Worm (Caenorhabditis elegans) whole organism, L3 larva: ENCODE data around the gene daf-3.

ENCODE experiments used
- R02D3.7 ChIP-seq: fragments of 150-350 bp; optimal IDR thresholded peaks from 2 replicates; lab custom pipeline; 2014; ENCODE audit warnings: missing biosample characterization, missing genetic modification characterization
- ZK546.5 ChIP-seq: sonication (generic microtip); optimal IDR thresholded peaks from 2 replicates; lab custom pipeline; 2017; ENCODE audit warnings: missing biosample characterization, missing genetic modification characterization
- aly-2 ChIP-seq: fragments of 150-350 bp; optimal IDR thresholded peaks from 2 replicates; lab custom pipeline; 2014; ENCODE audit warnings: missing biosample characterization, missing genetic modification characterization
- ama-1 ChIP-seq: fragments of 150-350 bp; optimal IDR thresholded peaks from 2 replicates; lab custom pipeline; 2018
- ceh-16 ChIP-seq: sonication (generic microtip); optimal IDR thresholded peaks from 2 replicates; lab custom pipeline; 2017; ENCODE audit warnings: missing biosample characterization, missing genetic modification characterization
- ceh-28 ChIP-seq: fragments of 150-350 bp; optimal IDR thresholded peaks from 2 replicates; lab custom pipeline; 2014; ENCODE audit warnings: missing biosample characterization, missing genetic modification reagents, missing genetic modification characterization
- ceh-82 ChIP-seq: fragments of 150-350 bp; optimal IDR thresholded peaks from 2 replicates; lab custom pipeline; 2014; ENCODE audit warnings: missing biosample characterization, missing genetic modification characterization
- ceh-9 ChIP-seq: sonication (generic microtip); optimal IDR thresholded peaks from 2 replicates; lab custom pipeline; 2018; ENCODE audit warnings: missing biosample characterization, missing genetic modification characterization
- daf-12 ChIP-seq: fragments of 150-350 bp; optimal IDR thresholded peaks from 2 replicates; lab custom pipeline; 2014; ENCODE audit warnings: missing biosample characterization, missing genetic modification reagents, missing genetic modification characterization
- egl-27 ChIP-seq: sonication (generic microtip); optimal IDR thresholded peaks from 4 replicates; lab custom pipeline; 2017; ENCODE audit warnings: missing biosample characterization, missing genetic modification reagents, missing genetic modification characterization
- egl-5 ChIP-seq: fragments of 150-350 bp; optimal IDR thresholded peaks from 2 replicates; lab custom pipeline; 2017; ENCODE audit warnings: missing biosample characterization, missing genetic modification reagents, missing genetic modification characterization, inconsistent platforms
- elt-1 ChIP-seq: fragments of 150-350 bp; optimal IDR thresholded peaks from 2 replicates; lab custom pipeline; 2014; ENCODE audit warnings: missing biosample characterization, missing genetic modification characterization
- elt-2 ChIP-seq: sonication (generic microtip); optimal IDR thresholded peaks from 2 replicates; lab custom pipeline; 2016; ENCODE audit warnings: missing genetic modification reagents, mild to moderate bottlenecking, missing genetic modification characterization, missing compliant biosample characterization
- elt-3 ChIP-seq, 3 experiments: fragments of 150-350 bp in 1 of 3; sonication (generic microtip) in 2 of 3; optimal IDR thresholded peaks; 2 replicates in 2 of 3; 4 replicates in 1 of 3; lab custom pipeline; 2014 to 2017; ENCODE audit warnings: missing biosample characterization in 3 of 3, missing genetic modification characterization in 3 of 3
- eor-1 ChIP-seq, 2 experiments: fragments of 150-350 bp; optimal IDR thresholded peaks; 2 replicates each; lab custom pipeline; 2014 to 2018; ENCODE audit warnings: missing biosample characterization in 2 of 2, missing genetic modification characterization in 2 of 2
- fkh-10 ChIP-seq: sonication (generic microtip); optimal IDR thresholded peaks from 2 replicates; lab custom pipeline; 2017; ENCODE audit warnings: missing biosample characterization, missing genetic modification reagents, missing genetic modification characterization
- fkh-2 ChIP-seq: fragments of 150-350 bp; optimal IDR thresholded peaks from 2 replicates; lab custom pipeline; 2014; ENCODE audit warnings: missing biosample characterization, missing genetic modification reagents, missing genetic modification characterization
- fos-1 ChIP-seq: fragments of 150-350 bp; optimal IDR thresholded peaks from 2 replicates; lab custom pipeline; 2014; ENCODE audit warnings: missing biosample characterization, missing genetic modification characterization
- hmg-11 ChIP-seq: sonication (generic microtip); optimal IDR thresholded peaks from 2 replicates; lab custom pipeline; 2016; ENCODE audit warnings: missing genetic modification characterization, missing compliant biosample characterization
- jun-1 ChIP-seq: fragments of 150-350 bp; optimal IDR thresholded peaks from 2 replicates; lab custom pipeline; 2014; ENCODE audit warnings: missing biosample characterization, missing genetic modification reagents, missing genetic modification characterization
- lin-39 ChIP-seq: fragments of 150-350 bp; optimal IDR thresholded peaks from 2 replicates; lab custom pipeline; 2018; ENCODE audit warnings: missing biosample characterization, missing genetic modification reagents, missing genetic modification characterization
- lsy-12 ChIP-seq: sonication (generic microtip); optimal IDR thresholded peaks from 2 replicates; lab custom pipeline; 2016; ENCODE audit warnings: mild to moderate bottlenecking, missing genetic modification characterization, missing compliant biosample characterization
- mml-1 ChIP-seq: fragments of 150-350 bp; sonication (generic microtip); optimal IDR thresholded peaks from 3 replicates; lab custom pipeline; 2014; ENCODE audit warnings: missing biosample characterization, missing genetic modification characterization
- nfya-1 ChIP-seq: sonication (generic microtip); optimal IDR thresholded peaks from 2 replicates; lab custom pipeline; 2017; ENCODE audit warnings: missing genetic modification characterization, mild to moderate bottlenecking, missing compliant biosample characterization, antibody characterized with exemption, moderate library complexity; ENCODE audit not compliant: insufficient read depth
- nhr-11 ChIP-seq: fragments of 150-350 bp; optimal IDR thresholded peaks from 2 replicates; lab custom pipeline; 2014; ENCODE audit warnings: missing biosample characterization, missing genetic modification characterization
- nhr-23 ChIP-seq: fragments of 150-350 bp; optimal IDR thresholded peaks from 2 replicates; lab custom pipeline; 2014; ENCODE audit warnings: missing biosample characterization, missing genetic modification reagents, missing genetic modification characterization
- nhr-237 ChIP-seq: fragments of 150-350 bp; optimal IDR thresholded peaks from 2 replicates; lab custom pipeline; 2014; ENCODE audit warnings: missing biosample characterization, missing genetic modification characterization
- nhr-25 ChIP-seq: sonication (generic microtip); optimal IDR thresholded peaks from 2 replicates; lab custom pipeline; 2017; ENCODE audit warnings: missing biosample characterization, missing genetic modification characterization
- nhr-28 ChIP-seq: fragments of 150-350 bp; optimal IDR thresholded peaks from 2 replicates; lab custom pipeline; 2014; ENCODE audit warnings: missing biosample characterization, missing genetic modification characterization
- nhr-43 ChIP-seq: sonication (generic microtip); optimal IDR thresholded peaks from 2 replicates; lab custom pipeline; 2016; ENCODE audit warnings: mild to moderate bottlenecking, missing genetic modification characterization, missing compliant biosample characterization; ENCODE audit not compliant: poor library complexity, severe bottlenecking
- nhr-67 ChIP-seq: fragments of 150-350 bp; optimal IDR thresholded peaks from 2 replicates; lab custom pipeline; 2014; ENCODE audit warnings: missing biosample characterization, missing genetic modification characterization
- nhr-76 ChIP-seq: fragments of 150-350 bp; sonication (generic microtip); optimal IDR thresholded peaks from 5 replicates; lab custom pipeline; 2014; ENCODE audit warnings: missing biosample characterization, missing genetic modification characterization
- pha-4 ChIP-seq: fragments of 150-350 bp; optimal IDR thresholded peaks from 2 replicates; lab custom pipeline; 2014; ENCODE audit warnings: missing biosample characterization, missing genetic modification reagents, missing genetic modification characterization
- pqm-1 ChIP-seq: fragments of 150-350 bp; optimal IDR thresholded peaks from 2 replicates; lab custom pipeline; 2017; ENCODE audit warnings: missing biosample characterization, missing genetic modification characterization, inconsistent platforms
- sea-2 ChIP-seq: fragments of 150-350 bp; sonication (generic microtip); optimal IDR thresholded peaks from 4 replicates; lab custom pipeline; 2014; ENCODE audit warnings: missing biosample characterization, missing genetic modification reagents, missing genetic modification characterization
- skn-1 ChIP-seq: fragments of 150-350 bp; optimal IDR thresholded peaks from 2 replicates; lab custom pipeline; 2014; ENCODE audit warnings: missing biosample characterization, missing genetic modification characterization
- snpc-4 ChIP-seq: fragments of 150-350 bp; optimal IDR thresholded peaks from 2 replicates; lab custom pipeline; 2014; ENCODE audit warnings: missing biosample characterization, missing genetic modification characterization
- tbx-2 ChIP-seq: sonication (generic microtip); optimal IDR thresholded peaks from 2 replicates; lab custom pipeline; 2016; ENCODE audit warnings: mild to moderate bottlenecking, missing genetic modification characterization, missing compliant biosample characterization
- unc-39 ChIP-seq: sonication (generic microtip); optimal IDR thresholded peaks from 4 replicates; lab custom pipeline; 2017; ENCODE audit warnings: missing biosample characterization, missing genetic modification characterization
- unc-62 ChIP-seq: fragments of 150-350 bp; sonication (generic microtip); optimal IDR thresholded peaks from 4 replicates; lab custom pipeline; 2014; ENCODE audit warnings: missing biosample characterization, missing genetic modification reagents, missing genetic modification characterization
- zag-1 ChIP-seq: fragments of 150-350 bp; optimal IDR thresholded peaks from 2 replicates; lab custom pipeline; 2014; ENCODE audit warnings: missing biosample characterization, missing genetic modification characterization
- ztf-11 ChIP-seq: fragments of 150-350 bp; optimal IDR thresholded peaks from 2 replicates; lab custom pipeline; 2014; ENCODE audit warnings: missing biosample characterization, missing genetic modification characterization
- ztf-4 ChIP-seq: fragments of 150-350 bp; optimal IDR thresholded peaks from 2 replicates; lab custom pipeline; 2014; ENCODE audit warnings: missing biosample characterization, missing genetic modification characterization

daf-3 gene

ce11 chrX:772184-772583 lies 53.1 kb downstream of the daf-3 start, which contains the start of gene T04G9.4:
T04G9.4 (plus strand) TSS chrX:772476.
- no peak for TF ChIP-seq zag-1 (tag; lab: Kevin White, UChicago)
- no peak for TF ChIP-seq nfya-1 (tag; lab: Kevin White, UChicago)
- no peak for TF ChIP-seq mml-1 (tag; lab: Kevin White, UChicago)
- TF ChIP-seq elt-1 = peak; percentile 26
- no peak for TF ChIP-seq ceh-28
- no peak for TF ChIP-seq unc-62 (GFP tag; lab: Kevin White, UChicago)
- TF ChIP-seq ztf-11 (tag; lab: Kevin White, UChicago) = no peak
- TF ChIP-seq fos-1 (tag; lab: Kevin White, UChicago) = no peak
- no peak for TF ChIP-seq hmg-11 (tag; lab: Kevin White, UChicago)
- TF ChIP-seq ceh-16 (tag; lab: Kevin White, UChicago) = no peak
- TF ChIP-seq snpc-4 (tag; lab: Kevin White, UChicago) = no peak
- TF ChIP-seq nhr-23 (tag; lab: Kevin White, UChicago) = peak; percentile 24
- no peak for TF ChIP-seq skn-1 (tag; lab: Kevin White, UChicago)
- TF ChIP-seq egl-5 (tag; lab: Kevin White, UChicago) = no peak
- no peak for TF ChIP-seq pha-4
- no peak for TF ChIP-seq nhr-67 (tag; lab: Kevin White, UChicago)
- no peak for TF ChIP-seq ceh-9
- peak; percentile 75 for TF ChIP-seq nhr-25
- no peak for TF ChIP-seq nhr-237 (tag; lab: Kevin White, UChicago)
- no peak for TF ChIP-seq nhr-28 (tag; lab: Kevin White, UChicago)
- no peak for TF ChIP-seq ztf-4 (tag; lab: Kevin White, UChicago)
- TF ChIP-seq tbx-2 (tag; lab: Kevin White, UChicago) = no peak
- no peak for TF ChIP-seq egl-27 (tag; lab: Kevin White, UChicago)
- TF ChIP-seq pqm-1 = no peak
- TF ChIP-seq fkh-2 (tag; lab: Kevin White, UChicago) = no peak
- no peak for TF ChIP-seq nhr-76 (tag; lab: Kevin White, UChicago)

DNA sequence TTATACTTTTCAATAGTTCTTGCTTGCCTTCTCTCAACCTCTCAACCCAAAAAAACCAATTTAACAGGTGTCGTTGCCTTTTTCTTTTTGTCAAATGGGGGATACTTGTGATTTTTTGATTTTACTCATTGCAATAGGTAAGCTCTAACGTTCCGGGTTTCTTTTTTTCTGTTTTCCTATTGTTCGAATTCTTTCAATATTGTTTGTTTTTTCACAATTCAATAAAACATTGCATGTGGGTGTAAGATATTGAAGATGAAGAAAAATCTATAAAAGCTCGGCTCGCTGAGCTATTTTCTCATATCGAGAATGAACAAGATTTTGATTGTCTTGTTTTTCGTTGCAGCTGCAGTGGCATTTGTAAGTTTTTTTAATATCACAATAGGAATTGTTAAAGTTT lies 54.7 kb downstream of the daf-3 start, which contains the start of gene T04G9.7:
Gene T04G9.7, plus strand, starts transcription at position 301 of the 400 bp plus-strand sequence.
- no peak for TF ChIP-seq fos-1 (tag; lab: Kevin White, UChicago)
- no peak for TF ChIP-seq lsy-12 (tag; lab: Kevin White, UChicago)
- no peak for TF ChIP-seq ceh-16 (tag; lab: Kevin White, UChicago)
- no peak for TF ChIP-seq nhr-25
- no peak for TF ChIP-seq ama-1 (lab: Kevin White, UChicago)
- TF ChIP-seq fkh-2 (tag; lab: Kevin White, UChicago) = no peak
- TF ChIP-seq daf-12 (tag; lab: Kevin White, UChicago) = no peak
- no peak for TF ChIP-seq ztf-11 (tag; lab: Kevin White, UChicago)
- no peak for TF ChIP-seq pha-4
- no peak for TF ChIP-seq skn-1 (tag; lab: Kevin White, UChicago)
- TF ChIP-seq zag-1 (tag; lab: Kevin White, UChicago) = no peak
- no peak for TF ChIP-seq nhr-67 (tag; lab: Kevin White, UChicago)
- TF ChIP-seq ceh-28 = no peak
- no peak for TF ChIP-seq nhr-23 (tag; lab: Kevin White, UChicago)
- TF ChIP-seq nhr-43 (tag; lab: Kevin White, UChicago) = no peak
- TF ChIP-seq nhr-11 (tag; lab: Kevin White, UChicago) = no peak
- no peak for TF ChIP-seq nhr-76 (tag; lab: Kevin White, UChicago)
- TF ChIP-seq nfya-1 (tag; lab: Kevin White, UChicago) = no peak
- TF ChIP-seq, all 47 proteins: peak for 0

ce11 chrX:769550-769949 lies 55.7 kb downstream of the daf-3 start:
- TF ChIP-seq nfya-1 (tag; lab: Kevin White, UChicago) (no peak), daf-12 (tag; lab: Kevin White, UChicago) (no peak), fkh-2 (tag; lab: Kevin White, UChicago) (no peak), sea-2 (GFP tag; lab: Kevin White, UChicago) (no peak), fkh-10 (no peak), ceh-9 (no peak), nhr-23 (tag; lab: Kevin White, UChicago) (no peak), nhr-28 (tag; lab: Kevin White, UChicago) (no peak)
- TF ChIP-seq, all 47 proteins: peak for 0

- TF ChIP-seq fkh-2 (tag; lab: Kevin White, UChicago) (peak; percentile 16), nhr-25 (peak; percentile 98), ama-1 (lab: Kevin White, UChicago) (peak; percentile 20), elt-1 (peak; percentile 55), ceh-16 (tag; lab: Kevin White, UChicago) (no peak), eor-1 (tag; optimal IDR thresholded peaks at IDR 0.05; lab: Kevin White, UChicago) (no peak), ceh-82 (tag; lab: Kevin White, UChicago) (no peak), ceh-9 (no peak), aly-2 (tag; lab: Kevin White, UChicago) (no peak), fkh-10 (no peak), lin-39 (tag; lab: Kevin White, UChicago) (peak; percentile 99), fos-1 (tag; lab: Kevin White, UChicago) (peak; percentile 84), elt-2 (tag; lab: Kevin White, UChicago) (peak; percentile 90), unc-39 (tag; lab: Kevin White, UChicago) (no peak), nfya-1 (tag; lab: Kevin White, UChicago) (peak; percentile 98), jun-1 (tag; lab: Kevin White, UChicago) (peak; percentile 89), ZK546.5 (peak; percentile 53), elt-3 (tag; optimal IDR thresholded peaks at IDR 0.05; lab: Kevin White, UChicago) (peak in 2 of 3 experiments; percentile 66 to 74), pqm-1 (peak; percentile 64), R02D3.7 (tag; lab: Kevin White, UChicago) (peak; percentile 65)
Observed at ce11 chrX:768061-768646, 57.1 kb downstream of the daf-3 start, which contains the start of the genes trap-2 and ile-2. trap-2 (minus strand) TSS chrX:768069. ile-2 (plus strand) TSS chrX:768596.
